Fruit fly (Drosophila melanogaster) whole organism, embryonic: ENCODE data around the gene CG10226.

ENCODE experiments used
- Abd-B ChIP-seq: fragments of 200-800 bp; sonication (Bioruptor generic); optimal IDR thresholded peaks from 2 replicates; lab custom pipeline; 2018; ENCODE audit warnings: missing biosample characterization, mild to moderate bottlenecking, missing genetic modification characterization, moderate library complexity
- Antp ChIP-seq: fragments of 200-800 bp; sonication (Bioruptor generic); optimal IDR thresholded peaks from 3 replicates; lab custom pipeline; 2016; ENCODE audit warnings: missing biosample characterization, missing genetic modification characterization
- CG10565 ChIP-seq: fragments of 200-800 bp; sonication (Bioruptor generic); optimal IDR thresholded peaks from 3 replicates; lab custom pipeline; 2016; ENCODE audit warnings: missing biosample characterization, mild to moderate bottlenecking, missing genetic modification characterization
- CG11695 ChIP-seq: fragments of 200-800 bp; sonication (Bioruptor generic); IDR thresholded peaks from 3 replicates; pipeline ENCODE4 v1.3.6; 2022; ENCODE audit warnings: missing biosample characterization, missing genetic modification characterization
- CG1602 ChIP-seq: fragments of 200-800 bp; sonication (Bioruptor generic); optimal IDR thresholded peaks from 3 replicates; lab custom pipeline; 2016; ENCODE audit warnings: missing biosample characterization, missing genetic modification characterization
- CG1603 ChIP-seq: fragments of 200-800 bp; sonication (Bioruptor generic); optimal IDR thresholded peaks from 2 replicates; lab custom pipeline; 2019; ENCODE audit warnings: missing biosample characterization, mild to moderate bottlenecking, missing genetic modification characterization, moderate library complexity
- CG17328 ChIP-seq: fragments of 200-800 bp; sonication (Bioruptor generic); IDR thresholded peaks from 2 replicates; pipeline ENCODE4 v1.3.6; 2022; ENCODE audit warnings: missing biosample characterization, missing genetic modification characterization
- CG17612 ChIP-seq: fragments of 200-800 bp; sonication (Bioruptor generic); IDR thresholded peaks from 2 replicates; pipeline ENCODE4 v1.3.6; 2022; ENCODE audit warnings: missing biosample characterization, missing genetic modification characterization
- CG17912 ChIP-seq: fragments of 200-800 bp; sonication (Bioruptor generic); optimal IDR thresholded peaks from 2 replicates; lab custom pipeline; 2018; ENCODE audit warnings: missing biosample characterization, mild to moderate bottlenecking, missing genetic modification characterization
- CG2120 ChIP-seq: fragments of 200-800 bp; sonication (Bioruptor generic); optimal IDR thresholded peaks from 3 replicates; lab custom pipeline; 2016; ENCODE audit warnings: missing biosample characterization, missing genetic modification characterization
- CG31441 ChIP-seq: fragments of 200-800 bp; sonication (Bioruptor generic); IDR thresholded peaks from 2 replicates; pipeline ENCODE4 v1.3.6; 2022; ENCODE audit warnings: missing biosample characterization, missing genetic modification characterization
- CG4707 ChIP-seq: fragments of 200-800 bp; sonication (Bioruptor generic); optimal IDR thresholded peaks from 2 replicates; lab custom pipeline; 2018; ENCODE audit warnings: missing biosample characterization, mild to moderate bottlenecking, missing genetic modification characterization, moderate library complexity
- CG4854 ChIP-seq: fragments of 200-800 bp; sonication (Bioruptor generic); optimal IDR thresholded peaks from 2 replicates; lab custom pipeline; 2016; ENCODE audit warnings: missing biosample characterization, missing genetic modification characterization, inconsistent platforms
- CG7271 ChIP-seq: fragments of 200-800 bp; sonication (Bioruptor generic); optimal IDR thresholded peaks from 2 replicates; lab custom pipeline; 2018; ENCODE audit warnings: missing biosample characterization, mild to moderate bottlenecking, missing genetic modification characterization, moderate library complexity
- CG7357 ChIP-seq: fragments of 200-800 bp; sonication (Bioruptor generic); IDR thresholded peaks from 3 replicates; pipeline ENCODE4 v1.3.6; 2022; ENCODE audit warnings: missing biosample characterization, missing genetic modification characterization
- CG8388 ChIP-seq: fragments of 200-800 bp; sonication (Bioruptor generic); optimal IDR thresholded peaks from 2 replicates; lab custom pipeline; 2019; ENCODE audit warnings: missing biosample characterization, mild to moderate bottlenecking, missing genetic modification characterization, moderate library complexity
- D19B ChIP-seq: fragments of 200-800 bp; sonication (Bioruptor generic); optimal IDR thresholded peaks from 2 replicates; lab custom pipeline; 2017; ENCODE audit warnings: missing biosample characterization, mild to moderate bottlenecking, missing genetic modification characterization
- Dad ChIP-seq: fragments of 200-800 bp; sonication (Bioruptor generic); optimal IDR thresholded peaks from 3 replicates; lab custom pipeline; 2016; ENCODE audit warnings: missing biosample characterization, missing genetic modification characterization
- Drgx ChIP-seq: fragments of 200-800 bp; sonication (Bioruptor generic); IDR thresholded peaks from 2 replicates; pipeline ENCODE4 v1.3.6; 2022; ENCODE audit warnings: missing biosample characterization, missing genetic modification characterization
- Ets65A ChIP-seq: fragments of 200-800 bp; sonication (Bioruptor generic); peaks from one replicate; lab custom pipeline; 2016; ENCODE audit warnings: missing biosample characterization, missing genetic modification characterization
- Kr ChIP-seq: fragments of 200-800 bp; sonication (Bioruptor generic); optimal IDR thresholded peaks from 2 replicates; lab custom pipeline; 2017; ENCODE audit warnings: missing biosample characterization, mild to moderate bottlenecking, missing genetic modification characterization
- Lpt ChIP-seq: fragments of >200 bp; optimal IDR thresholded peaks from 2 replicates; lab custom pipeline; 2018; ENCODE audit warnings: missing biosample characterization, missing genetic modification characterization
- NC2β ChIP-seq: fragments of 200-800 bp; sonication (Bioruptor generic); optimal IDR thresholded peaks from 2 replicates; lab custom pipeline; 2016; ENCODE audit warnings: missing biosample characterization, missing genetic modification characterization
- NFAT ChIP-seq: fragments of 200-800 bp; sonication (Bioruptor generic); IDR thresholded peaks from 2 replicates; pipeline ENCODE4 v1.3.6; 2022; ENCODE audit warnings: missing biosample characterization, missing genetic modification characterization
- Oli ChIP-seq: fragments of 200-800 bp; sonication (Bioruptor generic); optimal IDR thresholded peaks from 2 replicates; lab custom pipeline; 2018; ENCODE audit warnings: missing biosample characterization, mild to moderate bottlenecking, missing genetic modification characterization, moderate library complexity
- Pdp1 ChIP-seq, 2 experiments: fragments of 200-800 bp; sonication (Bioruptor generic); optimal IDR thresholded peaks; 3 replicates each; lab custom pipeline; 2016; ENCODE audit warnings: missing biosample characterization in 2 of 2, missing genetic modification characterization in 2 of 2, mild to moderate bottlenecking in 1 of 2, moderate library complexity in 1 of 2
- Ptx1 ChIP-seq: fragments of 200-800 bp; sonication (Bioruptor generic); IDR thresholded peaks from 2 replicates; pipeline ENCODE4 v1.3.6; 2022; ENCODE audit warnings: missing biosample characterization, missing genetic modification characterization
- ap ChIP-seq: fragments of 200-800 bp; sonication (Bioruptor generic); IDR thresholded peaks from 2 replicates; pipeline ENCODE4 v1.3.6; 2022; ENCODE audit warnings: missing biosample characterization, missing genetic modification characterization
- ash1 ChIP-seq: fragments of 200-800 bp; sonication (Bioruptor generic); optimal IDR thresholded peaks from 2 replicates; lab custom pipeline; 2018; ENCODE audit warnings: missing biosample characterization, mild to moderate bottlenecking, missing genetic modification characterization
- bsh ChIP-seq, 2 experiments: fragments of 200-800 bp; sonication (Bioruptor generic); optimal IDR thresholded peaks; 2 replicates each; lab custom pipeline; 2017 to 2018; ENCODE audit warnings: mild to moderate bottlenecking in 2 of 2, missing biosample characterization in 2 of 2, missing genetic modification characterization in 2 of 2, moderate library complexity in 1 of 2
- ci ChIP-seq: fragments of 200-800 bp; sonication (Bioruptor generic); IDR thresholded peaks from 3 replicates; pipeline ENCODE4 v1.3.6; 2022; ENCODE audit warnings: missing biosample characterization, missing genetic modification characterization
- danr ChIP-seq: fragments of 200-800 bp; sonication (Bioruptor generic); IDR thresholded peaks from 2 replicates; pipeline ENCODE4 v1.3.6; 2022; ENCODE audit warnings: missing biosample characterization, missing genetic modification characterization
- emc ChIP-seq: fragments of 200-800 bp; sonication (Bioruptor generic); optimal IDR thresholded peaks from 2 replicates; lab custom pipeline; 2016; ENCODE audit warnings: missing biosample characterization, missing genetic modification characterization
- gce ChIP-seq: fragments of 200-800 bp; sonication (Bioruptor generic); IDR thresholded peaks from 3 replicates; pipeline ENCODE4 v1.3.6; 2022; ENCODE audit warnings: missing biosample characterization, missing genetic modification characterization
- gcm2 ChIP-seq: fragments of 200-800 bp; sonication (Bioruptor generic); optimal IDR thresholded peaks from 2 replicates; lab custom pipeline; 2016; ENCODE audit warnings: missing biosample characterization, missing genetic modification characterization
- gem ChIP-seq: fragments of 200-800 bp; sonication (Bioruptor generic); optimal IDR thresholded peaks from 2 replicates; lab custom pipeline; 2019; ENCODE audit warnings: missing biosample characterization, mild to moderate bottlenecking, missing genetic modification characterization, moderate library complexity
- grau ChIP-seq: fragments of 200-800 bp; optimal IDR thresholded peaks from 3 replicates; lab custom pipeline; 2019; ENCODE audit warnings: missing biosample characterization, mild to moderate bottlenecking, missing genetic modification characterization, moderate library complexity
- h ChIP-seq: fragments of >200 bp; optimal IDR thresholded peaks from 2 replicates; lab custom pipeline; 2017
- ken ChIP-seq: fragments of 200-800 bp; sonication (Bioruptor generic); IDR thresholded peaks from 3 replicates; pipeline ENCODE4 v1.3.6; 2022; ENCODE audit warnings: missing biosample characterization, missing genetic modification characterization
- kni ChIP-seq: fragments of 200-800 bp; sonication (Bioruptor generic); optimal IDR thresholded peaks from 3 replicates; lab custom pipeline; 2017; ENCODE audit warnings: mild to moderate bottlenecking, missing biosample characterization, missing genetic modification reagents, missing genetic modification characterization
- lbe ChIP-seq: fragments of 200-800 bp; sonication (Bioruptor generic); optimal IDR thresholded peaks from 2 replicates; lab custom pipeline; 2016; ENCODE audit warnings: missing biosample characterization, mild to moderate bottlenecking, missing genetic modification characterization
- nmo ChIP-seq: fragments of 200-800 bp; sonication (Bioruptor generic); optimal IDR thresholded peaks from 2 replicates; lab custom pipeline; 2018; ENCODE audit warnings: missing biosample characterization, mild to moderate bottlenecking, missing genetic modification characterization, moderate library complexity
- onecut ChIP-seq: fragments of 200-800 bp; sonication (Bioruptor generic); IDR thresholded peaks from 2 replicates; pipeline ENCODE4 v1.3.6; 2022; ENCODE audit warnings: missing biosample characterization, missing genetic modification characterization
- row ChIP-seq: fragments of 200-800 bp; sonication (Bioruptor generic); IDR thresholded peaks from 3 replicates; pipeline ENCODE4 v1.3.6; 2022; ENCODE audit warnings: missing biosample characterization, missing genetic modification characterization
- sima ChIP-seq: fragments of 200-800 bp; sonication (Bioruptor generic); optimal IDR thresholded peaks from 2 replicates; lab custom pipeline; 2016; ENCODE audit warnings: missing biosample characterization, missing genetic modification characterization
- ssp ChIP-seq: fragments of 200-800 bp; sonication (Bioruptor generic); IDR thresholded peaks from 2 replicates; pipeline ENCODE4 v1.3.6; 2022; ENCODE audit warnings: missing biosample characterization, missing genetic modification characterization
- stc ChIP-seq: fragments of 200-800 bp; sonication (Bioruptor generic); IDR thresholded peaks from 2 replicates; pipeline ENCODE4 v1.3.6; 2022; ENCODE audit warnings: missing biosample characterization, missing genetic modification characterization
- zfh2 ChIP-seq: fragments of 200-800 bp; sonication (Bioruptor generic); optimal IDR thresholded peaks from 2 replicates; lab custom pipeline; 2016; ENCODE audit warnings: missing biosample characterization, missing genetic modification characterization

The CG10226 gene

dm6 chr3L:6269003-6269402 is 29.1 kb upstream of the CG10226 start (continued):
- TF ChIP-seq NC2β (GFP tag; lab: Kevin White, UChicago) (no peak), Antp (GFP tag; lab: Kevin White, UChicago) (no peak), gce (GFP tag; lab: Robert Waterston, UW) (no peak), ap (GFP tag; lab: Robert Waterston, UW) (no peak), CG17328 (GFP tag; lab: Robert Waterston, UW) (peak; percentile 32; the same call in 1 of the 2 replicates), Dad (GFP tag; lab: Kevin White, UChicago) (no peak), Kr (no peak), gem (tag; lab: Kevin White, UChicago) (peak; percentile 33), CG4707 (no peak), lbe (GFP tag; lab: Kevin White, UChicago) (no peak), onecut (no peak), nmo (no peak), CG31441 (0 out of 2 replicates have a peak, but pooled peaks have one; percentile 34), Abd-B (GFP tag; lab: Kevin White, UChicago) (no peak), CG1603 (tag; lab: Kevin White, UChicago) (no peak)
- TF ChIP-seq, all 482 proteins: peak for 15

- TF ChIP-seq NFAT (GFP tag; lab: Robert Waterston, UW) (no peak), Drgx (GFP tag; lab: Robert Waterston, UW) (0 out of 2 replicates have a peak, but pooled peaks have one; percentile 11)
Observed at dm6 chr3L:6268076-6268475, 28.2 kb upstream of the CG10226 start.

- TF ChIP-seq Ets65A (GFP tag; lab: Kevin White, UChicago), result peak; percentile 91
- TF ChIP-seq CG4854 (GFP tag; lab: Kevin White, UChicago), result no peak
- TF ChIP-seq h (lab: Kevin White, UChicago), result no peak
Observed at dm6 chr3L:6267509-6267908, 27.6 kb upstream of the CG10226 start.

dm6 chr3L:6266321-6266720 is 26.5 kb upstream of the CG10226 start:
- TF ChIP-seq ash1, result no peak
- no peak for TF ChIP-seq Lpt
- no peak for TF ChIP-seq CG11695 (GFP tag; lab: Robert Waterston, UW)
- TF ChIP-seq CG2120 (GFP tag; lab: Kevin White, UChicago), result no peak
- no peak for TF ChIP-seq zfh2 (GFP tag; lab: Kevin White, UChicago)
- no peak for TF ChIP-seq D19B (GFP tag; lab: Kevin White, UChicago)
- TF ChIP-seq lbe (GFP tag; lab: Kevin White, UChicago), result peak; percentile 9
- TF ChIP-seq CG17912 (GFP tag; lab: Kevin White, UChicago), result no peak
- TF ChIP-seq CG8388 (GFP tag; lab: Kevin White, UChicago), result no peak
- TF ChIP-seq kni, result no peak
- no peak for TF ChIP-seq CG7357 (GFP tag; lab: Robert Waterston, UW)
- TF ChIP-seq sima (GFP tag; lab: Kevin White, UChicago), result no peak
- TF ChIP-seq CG7271, result no peak
- TF ChIP-seq ci, result 0 out of 3 replicates have a peak, but pooled peaks have one; percentile 51
- peak; percentile 1 for TF ChIP-seq nmo
- no peak for TF ChIP-seq gcm2 (GFP tag; lab: Kevin White, UChicago)
- TF ChIP-seq Oli (tag; lab: Kevin White, UChicago), result peak; percentile 5
- peak in 1 of 2 experiments; percentile 79 for TF ChIP-seq bsh (GFP tag; optimal IDR thresholded peaks at IDR 0.05; lab: Kevin White, UChicago)
- TF ChIP-seq gem (tag; lab: Kevin White, UChicago), result peak; percentile 9
- no peak for TF ChIP-seq CG17612 (GFP tag; lab: Robert Waterston, UW)
- no peak for TF ChIP-seq ken (GFP tag; lab: Robert Waterston, UW)
- TF ChIP-seq CG10565 (GFP tag; lab: Kevin White, UChicago), result no peak
- TF ChIP-seq Pdp1 (GFP tag; optimal IDR thresholded peaks at IDR 0.05; lab: Kevin White, UChicago), result peak in 1 of 2 experiments; percentile 61
- 0 out of 3 replicates have a peak, but pooled peaks have one; percentile 10 for TF ChIP-seq row
- TF ChIP-seq emc (GFP tag; lab: Kevin White, UChicago), result no peak
- no peak for TF ChIP-seq stc (GFP tag; lab: Robert Waterston, UW)
- no peak for TF ChIP-seq CG1602
- no peak for TF ChIP-seq ssp
- TF ChIP-seq Ptx1 (GFP tag; lab: Robert Waterston, UW), result 0 out of 2 replicates have a peak, but pooled peaks have one; percentile 37
- no peak for TF ChIP-seq danr (GFP tag; lab: Robert Waterston, UW)
- peak; percentile 27 for TF ChIP-seq grau (tag; lab: Kevin White, UChicago)
